Worm (Caenorhabditis elegans) whole organism, early embryonic: ENCODE results near the gene ZK856.7.

Source experiments
- B0310.2 ChIP-seq: sonication (generic microtip); optimal IDR thresholded peaks from 2 replicates; lab custom pipeline; 2016; ENCODE audit warnings: mild to moderate bottlenecking, missing genetic modification characterization, missing compliant biosample characterization
- F13C5.2 ChIP-seq: sonication (generic microtip); optimal IDR thresholded peaks from 2 replicates; lab custom pipeline; 2017; ENCODE audit warnings: mild to moderate bottlenecking, missing genetic modification characterization, inconsistent platforms, missing compliant biosample characterization
- aly-1 ChIP-seq: sonication (generic microtip); optimal IDR thresholded peaks from 2 replicates; lab custom pipeline; 2016; ENCODE audit warnings: missing genetic modification characterization, missing compliant biosample characterization
- ama-1 ChIP-seq: fragments of 150-350 bp; optimal IDR thresholded peaks from 2 replicates; lab custom pipeline; 2014
- ceh-13 ChIP-seq: fragments of 200-800 bp; sonication (Bioruptor generic); optimal IDR thresholded peaks from 2 replicates; lab custom pipeline; 2018; ENCODE audit warnings: mild to moderate bottlenecking, missing genetic modification characterization, missing compliant biosample characterization
- ceh-36 ChIP-seq: sonication (generic microtip); optimal IDR thresholded peaks from 2 replicates; lab custom pipeline; 2016; ENCODE audit warnings: missing genetic modification characterization, inconsistent platforms, missing compliant biosample characterization
- ets-7 ChIP-seq: sonication (generic microtip); optimal IDR thresholded peaks from 2 replicates; lab custom pipeline; 2016; ENCODE audit warnings: missing genotype, missing genetic modification characterization, missing compliant biosample characterization
- flt-1 ChIP-seq: fragments of 200-800 bp; sonication (Bioruptor generic); IDR thresholded peaks from 2 replicates; pipeline ENCODE4 v1.3.6; 2022; ENCODE audit warnings: missing genetic modification characterization, missing compliant biosample characterization
- hmbx-1 ChIP-seq: sonication (generic microtip); optimal IDR thresholded peaks from 2 replicates; lab custom pipeline; 2016; ENCODE audit warnings: mild to moderate bottlenecking, missing genetic modification characterization, missing compliant biosample characterization
- hmg-4 ChIP-seq: fragments of 200-800 bp; sonication (Bioruptor generic); optimal IDR thresholded peaks from 2 replicates; lab custom pipeline; 2018; ENCODE audit warnings: mild to moderate bottlenecking, missing genetic modification characterization, missing compliant biosample characterization
- hnd-1 ChIP-seq: sonication (generic microtip); optimal IDR thresholded peaks from 2 replicates; lab custom pipeline; 2016; ENCODE audit warnings: missing genetic modification characterization, missing compliant biosample characterization
- pes-1 ChIP-seq: fragments of 200-800 bp; sonication (Bioruptor generic); IDR thresholded peaks from 2 replicates; pipeline ENCODE4 v1.3.6; 2022; ENCODE audit warnings: missing genetic modification reagents, missing genetic modification characterization, missing compliant biosample characterization
- scrt-1 ChIP-seq: fragments of 200-800 bp; sonication (Bioruptor generic); IDR thresholded peaks from 2 replicates; pipeline ENCODE4 v1.3.6; 2022; ENCODE audit warnings: missing genetic modification characterization, missing compliant biosample characterization
- sea-1 ChIP-seq: fragments of 200-800 bp; sonication (Bioruptor generic); conservative IDR thresholded peaks from 2 replicates; pipeline ENCODE4 v1.3.6; 2022; ENCODE audit warnings: missing genetic modification characterization, missing compliant biosample characterization
- tbx-11 ChIP-seq: fragments of 200-800 bp; sonication (Bioruptor generic); IDR thresholded peaks from 2 replicates; pipeline ENCODE4 v1.3.6; 2022; ENCODE audit warnings: missing genetic modification characterization, missing compliant biosample characterization
- tbx-37 ChIP-seq: fragments of 200-800 bp; sonication (Bioruptor generic); conservative IDR thresholded peaks from 2 replicates; pipeline ENCODE4 v1.3.6; 2022; ENCODE audit warnings: missing genetic modification reagents, missing genetic modification characterization, missing compliant biosample characterization
- tra-4 ChIP-seq: sonication (generic microtip); optimal IDR thresholded peaks from 2 replicates; lab custom pipeline; 2017; ENCODE audit warnings: missing genetic modification characterization, missing compliant biosample characterization

Gene ZK856.7

ce11 chrV:10168870-10169269 lies 33.0 kb upstream of the ZK856.7 start:
- TF ChIP-seq hmg-4 (GFP tag; lab: Kevin White, UChicago) (no peak), aly-1 (no peak), hmbx-1 (tag; lab: Kevin White, UChicago) (no peak), tbx-11 (no peak), tra-4 (tag; lab: Kevin White, UChicago) (no peak)

- no peak for TF ChIP-seq tra-4 (tag; lab: Kevin White, UChicago)
- TF ChIP-seq hmbx-1 (tag; lab: Kevin White, UChicago), result no peak
- TF ChIP-seq hnd-1 (tag; lab: Kevin White, UChicago), result no peak
Measured at ce11 chrV:10173653-10174052, 28.2 kb upstream of the ZK856.7 start, which contains the start of gene egl-3. Gene egl-3 (minus strand): TSS chrV:10173753.

ce11 chrV:10174632-10175075 lies 27.2 kb upstream of the ZK856.7 start:
- no peak for TF ChIP-seq flt-1 (GFP tag; lab: Robert Waterston, UW)
- no peak for TF ChIP-seq tbx-11
- no peak for TF ChIP-seq hmg-4 (GFP tag; lab: Kevin White, UChicago)
- TF ChIP-seq tra-4 (tag; lab: Kevin White, UChicago), result no peak
- TF ChIP-seq F13C5.2 (tag; lab: Kevin White, UChicago), result no peak
- TF ChIP-seq sea-1 (GFP tag; lab: Robert Waterston, UW), result no peak
- no peak for TF ChIP-seq tbx-37 (GFP tag; lab: Robert Waterston, UW)
- TF ChIP-seq ceh-36, result no peak

- TF ChIP-seq F13C5.2 (tag; lab: Kevin White, UChicago) (peak; percentile 44), ceh-13 (GFP tag; lab: Kevin White, UChicago) (no peak)
Measured at ce11 chrV:10178166-10178565, 23.7 kb upstream of the ZK856.7 start.

ce11 chrV:10179235-10179634 lies 22.7 kb upstream of the ZK856.7 start, which contains the start of gene cul-5:
Gene cul-5 (plus strand): TSS chrV:10179535.
- TF ChIP-seq F13C5.2 (tag; lab: Kevin White, UChicago), result no peak
- TF ChIP-seq scrt-1 (GFP tag; lab: Robert Waterston, UW), result no peak
- no peak for TF ChIP-seq ets-7 (tag; lab: Kevin White, UChicago)
- no peak for TF ChIP-seq hmbx-1 (tag; lab: Kevin White, UChicago)
- TF ChIP-seq tbx-11, result no peak
- TF ChIP-seq ama-1 (lab: Kevin White, UChicago), result no peak
- TF ChIP-seq B0310.2 (tag; lab: Kevin White, UChicago), result no peak
- no peak for TF ChIP-seq aly-1
- no peak for TF ChIP-seq ceh-36
- TF ChIP-seq flt-1 (GFP tag; lab: Robert Waterston, UW), result no peak
- TF ChIP-seq ceh-13 (GFP tag; lab: Kevin White, UChicago), result no peak
- no peak for TF ChIP-seq tra-4 (tag; lab: Kevin White, UChicago)
- TF ChIP-seq hnd-1 (tag; lab: Kevin White, UChicago), result no peak
- no peak for TF ChIP-seq sea-1 (GFP tag; lab: Robert Waterston, UW)
- no peak for TF ChIP-seq pes-1 (GFP tag; lab: Robert Waterston, UW)
- TF ChIP-seq hmg-4 (GFP tag; lab: Kevin White, UChicago), result no peak

- TF ChIP-seq tra-4 (tag; lab: Kevin White, UChicago), result no peak
- no peak for TF ChIP-seq tbx-37 (GFP tag; lab: Robert Waterston, UW)
- TF ChIP-seq pes-1 (GFP tag; lab: Robert Waterston, UW), result no peak
- TF ChIP-seq hmg-4 (GFP tag; lab: Kevin White, UChicago), result no peak
- TF ChIP-seq aly-1, result no peak
- TF ChIP-seq hnd-1 (tag; lab: Kevin White, UChicago), result no peak
- TF ChIP-seq ceh-13 (GFP tag; lab: Kevin White, UChicago), result no peak
- TF ChIP-seq B0310.2 (tag; lab: Kevin White, UChicago), result no peak
- no peak for TF ChIP-seq ceh-36
- no peak for TF ChIP-seq tbx-11
- TF ChIP-seq ama-1 (lab: Kevin White, UChicago), result no peak
- TF ChIP-seq sea-1 (GFP tag; lab: Robert Waterston, UW), result no peak
- TF ChIP-seq ets-7 (tag; lab: Kevin White, UChicago), result no peak
Measured at ce11 chrV:10182984-10183383, 18.9 kb upstream of the ZK856.7 start, which contains the start of gene ZK856.4. Gene ZK856.4 (plus strand): TSS chrV:10183284.

- TF ChIP-seq aly-1 (no peak), flt-1 (GFP tag; lab: Robert Waterston, UW) (no peak), tbx-37 (GFP tag; lab: Robert Waterston, UW) (no peak), ama-1 (lab: Kevin White, UChicago) (no peak), pes-1 (GFP tag; lab: Robert Waterston, UW) (no peak), B0310.2 (tag; lab: Kevin White, UChicago) (no peak)
Measured at ce11 chrV:10183810-10184209, 18.1 kb upstream of the ZK856.7 start.

ce11 chrV:10185719-10186118 lies 16.2 kb upstream of the ZK856.7 start, which contains the start of gene ZK856.18:
Gene ZK856.18 (minus strand): TSS chrV:10186007.
- TF ChIP-seq ama-1 (lab: Kevin White, UChicago), result no peak

ce11 chrV:10190081-10190556 lies 11.8 kb upstream of the ZK856.7 start, which contains the start of gene ZK856.5:
Gene ZK856.5 (minus strand): TSS chrV:10190131.
- TF ChIP-seq ets-7 (tag; lab: Kevin White, UChicago) (no peak), hmbx-1 (tag; lab: Kevin White, UChicago) (no peak), hmg-4 (GFP tag; lab: Kevin White, UChicago) (no peak), ceh-13 (GFP tag; lab: Kevin White, UChicago) (no peak), ceh-36 (no peak)
